Fruit fly (Drosophila melanogaster) whole organism, embryonic: ENCODE results near the gene CG8925.
A peak's percentile ranks its signal among the peaks of the same experiment; 100 is the strongest.

ENCODE experiments used
- Abd-B ChIP-seq: fragments of 200-800 bp; sonication (Bioruptor generic); optimal IDR thresholded peaks from 2 replicates; lab custom pipeline; 2018; ENCODE audit warnings: missing biosample characterization, mild to moderate bottlenecking, missing genetic modification characterization, moderate library complexity
- BEAF-32 ChIP-seq: fragments of 200-800 bp; sonication (Bioruptor generic); optimal IDR thresholded peaks from 3 replicates; lab custom pipeline; 2017; ENCODE audit warnings: missing biosample characterization, missing genetic modification characterization, mild to moderate bottlenecking, moderate library complexity, missing genetic modification reagents
- CG10147 ChIP-seq: fragments of 200-800 bp; sonication (Bioruptor generic); optimal IDR thresholded peaks from 2 replicates; lab custom pipeline; 2019; ENCODE audit warnings: missing biosample characterization, mild to moderate bottlenecking, missing genetic modification characterization, moderate library complexity
- CG10431 ChIP-seq: fragments of 200-800 bp; sonication (Bioruptor generic); optimal IDR thresholded peaks from 3 replicates; lab custom pipeline; 2018; ENCODE audit warnings: missing biosample characterization, mild to moderate bottlenecking, missing genetic modification characterization
- CG11093 ChIP-seq: fragments of 200-800 bp; sonication (Bioruptor generic); IDR thresholded peaks from 3 replicates; pipeline ENCODE4 v1.3.6; 2022; ENCODE audit warnings: missing biosample characterization, missing genetic modification characterization
- CG11398 ChIP-seq: fragments of 200-800 bp; sonication (Bioruptor generic); optimal IDR thresholded peaks from 2 replicates; lab custom pipeline; 2016; ENCODE audit warnings: missing biosample characterization, missing genetic modification characterization
- CG11504 ChIP-seq: fragments of 200-800 bp; sonication (Bioruptor generic); optimal IDR thresholded peaks from 3 replicates; lab custom pipeline; 2019; ENCODE audit warnings: missing biosample characterization, mild to moderate bottlenecking, missing genetic modification characterization, moderate library complexity
- CG13894 ChIP-seq: fragments of 200-800 bp; sonication (Bioruptor generic); optimal IDR thresholded peaks from 3 replicates; lab custom pipeline; 2018; ENCODE audit warnings: missing biosample characterization, mild to moderate bottlenecking, missing genetic modification characterization, moderate library complexity
- CG17361 ChIP-seq: fragments of 200-800 bp; sonication (Bioruptor generic); IDR thresholded peaks from 3 replicates; pipeline ENCODE4 v1.3.6; 2022; ENCODE audit warnings: missing biosample characterization, missing genetic modification characterization
- CG17829 ChIP-seq: fragments of 200-800 bp; optimal IDR thresholded peaks from 2 replicates; lab custom pipeline; 2019; ENCODE audit warnings: missing biosample characterization, mild to moderate bottlenecking, missing genetic modification characterization, moderate library complexity
- CG18619 ChIP-seq: fragments of 200-800 bp; sonication (Bioruptor generic); optimal IDR thresholded peaks from 3 replicates; lab custom pipeline; 2017; ENCODE audit warnings: missing biosample characterization, mild to moderate bottlenecking, missing genetic modification characterization
- CG30020 ChIP-seq: fragments of 200-800 bp; optimal IDR thresholded peaks from 2 replicates; lab custom pipeline; 2019; ENCODE audit warnings: missing biosample characterization, mild to moderate bottlenecking, missing genetic modification characterization, moderate library complexity
- CG34376 ChIP-seq: fragments of 200-800 bp; sonication (Bioruptor generic); optimal IDR thresholded peaks from 2 replicates; lab custom pipeline; 2018; ENCODE audit warnings: missing biosample characterization, mild to moderate bottlenecking, missing genetic modification characterization
- CG4282 ChIP-seq: fragments of 200-800 bp; sonication (Bioruptor generic); optimal IDR thresholded peaks from 2 replicates; lab custom pipeline; 2016; ENCODE audit warnings: missing biosample characterization, missing genetic modification characterization
- CG5245 ChIP-seq: fragments of 200-800 bp; sonication (Bioruptor generic); optimal IDR thresholded peaks from 3 replicates; lab custom pipeline; 2016; ENCODE audit warnings: missing biosample characterization, missing genetic modification characterization
- CG6654 ChIP-seq: fragments of 200-800 bp; sonication (Bioruptor generic); optimal IDR thresholded peaks from 2 replicates; lab custom pipeline; 2017; ENCODE audit warnings: missing biosample characterization, mild to moderate bottlenecking, missing genetic modification characterization
- CG6791 ChIP-seq: fragments of 200-800 bp; sonication (Bioruptor generic); IDR thresholded peaks from 3 replicates; pipeline ENCODE4 v1.3.6; 2022; ENCODE audit warnings: missing biosample characterization, missing genetic modification characterization; ENCODE audit not compliant: partially characterized antibody
- CG7963 ChIP-seq: fragments of 200-800 bp; sonication (Bioruptor generic); IDR thresholded peaks from 3 replicates; pipeline ENCODE4 v1.3.6; 2022; ENCODE audit warnings: missing biosample characterization, missing genetic modification characterization; ENCODE audit not compliant: partially characterized antibody
- CG8924 ChIP-seq: fragments of 200-800 bp; optimal IDR thresholded peaks from 3 replicates; lab custom pipeline; 2019; ENCODE audit warnings: missing biosample characterization, mild to moderate bottlenecking, missing genetic modification characterization, moderate library complexity
- CkIIα-i1 ChIP-seq: fragments of 200-800 bp; sonication (Bioruptor generic); IDR thresholded peaks from 2 replicates; pipeline ENCODE4 v1.3.6; 2022; ENCODE audit warnings: missing biosample characterization, missing genetic modification characterization
- ERR ChIP-seq: fragments of 200-800 bp; sonication (Bioruptor generic); optimal IDR thresholded peaks from 2 replicates; lab custom pipeline; 2016; ENCODE audit warnings: missing biosample characterization, missing genetic modification characterization
- Fer1 ChIP-seq: fragments of 200-800 bp; sonication (Bioruptor generic); optimal IDR thresholded peaks from 2 replicates; lab custom pipeline; 2017; ENCODE audit warnings: missing biosample characterization, mild to moderate bottlenecking, missing genetic modification characterization
- Gug ChIP-seq: fragments of 200-800 bp; sonication (Bioruptor generic); IDR thresholded peaks from 4 replicates; pipeline ENCODE4 v1.3.6; 2022; ENCODE audit warnings: missing biosample characterization, missing genetic modification characterization
- HLHmδ ChIP-seq: fragments of 200-800 bp; sonication (Bioruptor generic); optimal IDR thresholded peaks from 2 replicates; lab custom pipeline; 2018; ENCODE audit warnings: missing biosample characterization, mild to moderate bottlenecking, missing genetic modification characterization, moderate library complexity
- HmgD ChIP-seq: fragments of 200-800 bp; sonication (Bioruptor generic); optimal IDR thresholded peaks from 3 replicates; lab custom pipeline; 2016; ENCODE audit warnings: missing biosample characterization, missing genetic modification characterization
- Nf-YA ChIP-seq: fragments of 200-800 bp; sonication (Bioruptor generic); IDR thresholded peaks from 2 replicates; pipeline ENCODE4 v1.3.6; 2022; ENCODE audit warnings: missing biosample characterization, missing genetic modification characterization
- Nf-YC ChIP-seq: fragments of 200-800 bp; optimal IDR thresholded peaks from 3 replicates; lab custom pipeline; 2019; ENCODE audit warnings: missing biosample characterization, mild to moderate bottlenecking, missing genetic modification characterization, moderate library complexity
- Oli ChIP-seq: fragments of 200-800 bp; sonication (Bioruptor generic); optimal IDR thresholded peaks from 2 replicates; lab custom pipeline; 2018; ENCODE audit warnings: missing biosample characterization, mild to moderate bottlenecking, missing genetic modification characterization, moderate library complexity
- Poxn ChIP-seq: fragments of 200-800 bp; sonication (Bioruptor generic); IDR thresholded peaks from 2 replicates; pipeline ENCODE4 v1.3.6; 2022; ENCODE audit warnings: missing biosample characterization, missing genetic modification characterization
- Sin3A ChIP-seq: fragments of >200 bp; optimal IDR thresholded peaks from 2 replicates; lab custom pipeline; 2018
- bab2 ChIP-seq: fragments of 200-800 bp; sonication (Bioruptor generic); optimal IDR thresholded peaks from 2 replicates; lab custom pipeline; 2016; ENCODE audit warnings: missing biosample characterization, missing genetic modification characterization
- bigmax ChIP-seq: fragments of 200-800 bp; sonication (Bioruptor generic); optimal IDR thresholded peaks from 2 replicates; lab custom pipeline; 2018; ENCODE audit warnings: missing biosample characterization, mild to moderate bottlenecking, missing genetic modification characterization
- bowl ChIP-seq: fragments of 200-800 bp; sonication (Bioruptor generic); IDR thresholded peaks from 2 replicates; pipeline ENCODE4 v1.3.6; 2022; ENCODE audit warnings: missing biosample characterization, missing genetic modification characterization
- cato ChIP-seq: fragments of 200-800 bp; sonication (Bioruptor generic); optimal IDR thresholded peaks from 2 replicates; lab custom pipeline; 2016; ENCODE audit warnings: missing biosample characterization, missing genetic modification characterization, borderline replicate concordance
- caup ChIP-seq: fragments of 200-800 bp; sonication (Bioruptor generic); optimal IDR thresholded peaks from 3 replicates; lab custom pipeline; 2017; ENCODE audit warnings: missing biosample characterization, mild to moderate bottlenecking, missing genetic modification characterization, moderate library complexity; ENCODE audit not compliant: severe bottlenecking
- chn ChIP-seq: fragments of 200-800 bp; sonication (Bioruptor generic); optimal IDR thresholded peaks from 2 replicates; lab custom pipeline; 2016; ENCODE audit warnings: missing biosample characterization, missing genetic modification characterization
- crc ChIP-seq: fragments of 200-800 bp; sonication (Bioruptor generic); optimal IDR thresholded peaks from 2 replicates; lab custom pipeline; 2016; ENCODE audit warnings: missing biosample characterization, missing genetic modification characterization
- crol ChIP-seq: fragments of 200-800 bp; sonication (Bioruptor generic); IDR thresholded peaks from 2 replicates; pipeline ENCODE4 v1.3.6; 2022; ENCODE audit warnings: missing biosample characterization, missing genetic modification characterization
- disco-r ChIP-seq: fragments of 200-800 bp; sonication (Bioruptor generic); optimal IDR thresholded peaks from 2 replicates; lab custom pipeline; 2016; ENCODE audit warnings: missing biosample characterization, missing genetic modification characterization
- ewg ChIP-seq: fragments of 200-800 bp; sonication (Bioruptor generic); optimal IDR thresholded peaks from 3 replicates; lab custom pipeline; 2017; ENCODE audit warnings: mild to moderate bottlenecking, missing biosample characterization, missing genetic modification reagents, missing genetic modification characterization
- h ChIP-seq: fragments of >200 bp; optimal IDR thresholded peaks from 2 replicates; lab custom pipeline; 2017
- kah ChIP-seq: fragments of 200-800 bp; sonication (Bioruptor generic); optimal IDR thresholded peaks from 2 replicates; lab custom pipeline; 2018; ENCODE audit warnings: missing biosample characterization, mild to moderate bottlenecking, missing genetic modification characterization
- lbe ChIP-seq: fragments of 200-800 bp; sonication (Bioruptor generic); optimal IDR thresholded peaks from 2 replicates; lab custom pipeline; 2016; ENCODE audit warnings: missing biosample characterization, mild to moderate bottlenecking, missing genetic modification characterization
- luna ChIP-seq: fragments of 200-800 bp; sonication (Bioruptor generic); optimal IDR thresholded peaks from 2 replicates; lab custom pipeline; 2016; ENCODE audit warnings: missing biosample characterization, missing genetic modification characterization
- odd ChIP-seq: fragments of 200-800 bp; sonication (Bioruptor generic); optimal IDR thresholded peaks from 2 replicates; lab custom pipeline; 2017; ENCODE audit warnings: missing biosample characterization, mild to moderate bottlenecking, missing genetic modification characterization
- pnt ChIP-seq: fragments of 200-800 bp; sonication (Bioruptor generic); optimal IDR thresholded peaks from 3 replicates; lab custom pipeline; 2016; ENCODE audit warnings: missing biosample characterization, missing genetic modification characterization
- repo ChIP-seq: fragments of 200-800 bp; sonication (Bioruptor generic); optimal IDR thresholded peaks from 2 replicates; lab custom pipeline; 2016; ENCODE audit warnings: missing biosample characterization, missing genetic modification characterization
- slou ChIP-seq: fragments of 200-800 bp; sonication (Bioruptor generic); optimal IDR thresholded peaks from 3 replicates; lab custom pipeline; 2016; ENCODE audit warnings: missing biosample characterization, missing genetic modification characterization
- tio ChIP-seq: fragments of 200-800 bp; sonication (Bioruptor generic); optimal IDR thresholded peaks from 2 replicates; lab custom pipeline; 2017; ENCODE audit warnings: missing biosample characterization, missing genetic modification characterization, inconsistent platforms
- zen ChIP-seq: fragments of 200-800 bp; sonication (Bioruptor generic); optimal IDR thresholded peaks from 3 replicates; lab custom pipeline; 2018; ENCODE audit warnings: missing biosample characterization, mild to moderate bottlenecking, missing genetic modification characterization, moderate library complexity

Gene CG8925

dm6 chr3R:16224415-16225165 lies 52.8 kb downstream of the CG8925 start (continued):
- peak; percentile 96 for TF ChIP-seq CG13894
- TF ChIP-seq CG10431 (GFP tag; lab: Kevin White, UChicago) = peak; percentile 95
- peak; percentile 94 for TF ChIP-seq zen (tag; lab: Kevin White, UChicago)
- TF ChIP-seq HLHmδ (GFP tag; lab: Kevin White, UChicago) = peak; percentile 3
- TF ChIP-seq BEAF-32 (GFP tag; lab: Kevin White, UChicago) = peak; percentile 14
- peak; percentile 94 for TF ChIP-seq tio (GFP tag; lab: Kevin White, UChicago)
- TF ChIP-seq CG11504 (tag; lab: Kevin White, UChicago) = peak; percentile 97
- TF ChIP-seq lbe (GFP tag; lab: Kevin White, UChicago) = peak; percentile 71
- no peak for TF ChIP-seq Poxn (GFP tag; lab: Robert Waterston, UW)
- TF ChIP-seq Sin3A = no peak
- TF ChIP-seq ERR (GFP tag; lab: Kevin White, UChicago) = peak; percentile 95
- TF ChIP-seq chn = peak; percentile 93
- TF ChIP-seq CG18619 (GFP tag; lab: Kevin White, UChicago) = peak; percentile 95
- TF ChIP-seq Fer1 = peak; percentile 99
- TF ChIP-seq CG17829 (tag; lab: Kevin White, UChicago) = peak; percentile 98
- TF ChIP-seq slou (GFP tag; lab: Kevin White, UChicago) = peak; percentile 90
- peak; percentile 95 for TF ChIP-seq Gug (GFP tag; lab: Robert Waterston, UW)
- TF ChIP-seq CG6791 (GFP tag; lab: Robert Waterston, UW) = no peak
- TF ChIP-seq cato (GFP tag; lab: Kevin White, UChicago) = peak; percentile 90
- peak; percentile 97 for TF ChIP-seq pnt
- peak; percentile 95 for TF ChIP-seq CG11398 (GFP tag; lab: Kevin White, UChicago)
- TF ChIP-seq luna (GFP tag; lab: Kevin White, UChicago) = peak; percentile 88
- peak; percentile 92 for TF ChIP-seq CG4282 (GFP tag; lab: Kevin White, UChicago)
- TF ChIP-seq repo = peak; percentile 96
- TF ChIP-seq Nf-YA (GFP tag; lab: Robert Waterston, UW) = no peak
- TF ChIP-seq kah (GFP tag; lab: Kevin White, UChicago) = peak; percentile 91
- TF ChIP-seq Abd-B (GFP tag; lab: Kevin White, UChicago) = peak; percentile 97
- peak; percentile 97 for TF ChIP-seq caup (GFP tag; lab: Kevin White, UChicago)
- TF ChIP-seq CG11093 (GFP tag; lab: Robert Waterston, UW) = peak; percentile 97
- TF ChIP-seq CG10147 (GFP tag; lab: Kevin White, UChicago) = peak; percentile 98
- peak; percentile 96 for TF ChIP-seq CG5245 (GFP tag; lab: Kevin White, UChicago)
- peak; percentile 98 for TF ChIP-seq Oli (tag; lab: Kevin White, UChicago)
- peak; percentile 75 for TF ChIP-seq Nf-YC (tag; lab: Kevin White, UChicago)
- TF ChIP-seq CG8924 (tag; lab: Kevin White, UChicago) = peak; percentile 99
- TF ChIP-seq bab2 = peak; percentile 98
- no peak for TF ChIP-seq bowl (GFP tag; lab: Robert Waterston, UW)
- peak; percentile 78 for TF ChIP-seq bigmax
- TF ChIP-seq odd (GFP tag; lab: Kevin White, UChicago) = peak; percentile 96
- peak; percentile 96 for TF ChIP-seq disco-r
- TF ChIP-seq CG34376 (GFP tag; lab: Kevin White, UChicago) = peak; percentile 94
- peak; percentile 84 for TF ChIP-seq CG30020 (tag; lab: Kevin White, UChicago)
- no peak for TF ChIP-seq h (lab: Kevin White, UChicago)
- peak; percentile 89 for TF ChIP-seq HmgD (GFP tag; lab: Kevin White, UChicago)
- TF ChIP-seq CG6654 (GFP tag; lab: Kevin White, UChicago) = peak; percentile 88
- no peak for TF ChIP-seq CkIIα-i1
- TF ChIP-seq crc (GFP tag; lab: Kevin White, UChicago) = peak; percentile 95
- no peak for TF ChIP-seq CG17361 (GFP tag; lab: Robert Waterston, UW)
- TF ChIP-seq crol = no peak
- no peak for TF ChIP-seq CG7963 (GFP tag; lab: Robert Waterston, UW)
- peak; percentile 93 for TF ChIP-seq ewg
